Worm (Caenorhabditis elegans) whole organism, midembryonic: ENCODE results near the gene F43C11.2.

ENCODE experiments used
- flt-1 ChIP-seq: fragments of 200-800 bp; sonication (Bioruptor generic); IDR thresholded peaks from 2 replicates; pipeline ENCODE4 v1.3.6; 2022; ENCODE audit warnings: missing genetic modification characterization, missing compliant biosample characterization
- klf-2 ChIP-seq: fragments of 200-800 bp; sonication (Bioruptor generic); conservative IDR thresholded peaks from 2 replicates; pipeline ENCODE4 v1.3.6; 2022; ENCODE audit warnings: missing genetic modification reagents, missing genetic modification characterization, missing compliant biosample characterization
- med-1 ChIP-seq: sonication (generic microtip); optimal IDR thresholded peaks from 2 replicates; lab custom pipeline; 2017; ENCODE audit warnings: missing genetic modification characterization, mild to moderate bottlenecking, missing compliant biosample characterization, antibody characterized with exemption, missing genetic modification reagents; ENCODE audit not compliant: insufficient read depth
- ref-1 ChIP-seq: fragments of 200-800 bp; sonication (Bioruptor generic); conservative IDR thresholded peaks from 2 replicates; pipeline ENCODE4 v1.3.6; 2022; ENCODE audit warnings: missing genetic modification reagents, missing genetic modification characterization, missing compliant biosample characterization

ce11 chrII:2306741-2307140 is 47.8 kb upstream of the F43C11.2 start, which contains the start of gene B0281.3:
- TF ChIP-seq klf-2 (no peak), ref-1 (no peak), flt-1 (GFP tag; lab: Robert Waterston, UW) (no peak), med-1 (GFP tag; lab: Kevin White, UChicago) (no peak)
